Worm (Caenorhabditis elegans): Measurements from ENCODE around the gene str-8.
"Not testable (repeated sequence)": the region's sequence is repeated elsewhere in the genome, so short reads cannot be mapped to it uniquely, and the experiment has no call there.

Gene str-8

ce11 chrV:15782494-15782893 is 27.7 kb downstream of the str-8 start, which contains the start of gene T26E4.3:
Gene T26E4.3, plus strand, starts transcription at chrV:15782794.
- TF ChIP-seq ceh-44 (GFP tag; IDR thresholded peaks at IDR 0.05), result no peak
- no peak for TF ChIP-seq F37D6.2 (tag; optimal IDR thresholded peaks at IDR 0.05)
- TF ChIP-seq ctbp-1 (GFP tag; IDR thresholded peaks at IDR 0.05), result no peak
- no peak for TF ChIP-seq rbr-2 (tag; optimal IDR thresholded peaks at IDR 0.05)
- TF ChIP-seq ceh-20 (GFP tag; IDR thresholded peaks at IDR 0.05), result no peak
- TF ChIP-seq dmd-6 (GFP tag; IDR thresholded peaks at IDR 0.05), result no peak
- no peak for TF ChIP-seq unc-62 (GFP tag; optimal IDR thresholded peaks at IDR 0.05 in 1 of 2)
- no peak for TF ChIP-seq unc-62 (tag; optimal IDR thresholded peaks at IDR 0.05)
- no peak for TF ChIP-seq F49E8.2 (tag; optimal IDR thresholded peaks at IDR 0.05; ENCODE audit: borderline replicate concordance)
- TF ChIP-seq set-16 (GFP tag; IDR thresholded peaks at IDR 0.05), result no peak
- no peak for TF ChIP-seq hlh-30 (tag; optimal IDR thresholded peaks at IDR 0.05; ENCODE audit: insufficient read depth)
- TF ChIP-seq lsy-2 (tag; optimal IDR thresholded peaks at IDR 0.05), result no peak
- no peak for TF ChIP-seq pqm-1 (tag; optimal IDR thresholded peaks at IDR 0.05)

ce11 chrV:15792409-15792808 is 37.6 kb downstream of the str-8 start, which contains the start of gene T26E4.4:
Gene T26E4.4, minus strand, starts transcription at chrV:15792509.
- peak; percentile 12 for TF ChIP-seq aha-1 (tag)
- TF ChIP-seq madf-5 (GFP tag; IDR thresholded peaks at IDR 0.05), result no peak

ce11 chrV:15793270-15793669 is 38.4 kb downstream of the str-8 start, which contains the start of gene T26E4.7:
Gene T26E4.7, plus strand, starts transcription at chrV:15793570.
- TF ChIP-seq egl-43 (GFP tag; IDR thresholded peaks at IDR 0.05) (no peak), arid-1 (GFP tag; conservative IDR thresholded peaks at IDR 0.05) (no peak)

DNA sequence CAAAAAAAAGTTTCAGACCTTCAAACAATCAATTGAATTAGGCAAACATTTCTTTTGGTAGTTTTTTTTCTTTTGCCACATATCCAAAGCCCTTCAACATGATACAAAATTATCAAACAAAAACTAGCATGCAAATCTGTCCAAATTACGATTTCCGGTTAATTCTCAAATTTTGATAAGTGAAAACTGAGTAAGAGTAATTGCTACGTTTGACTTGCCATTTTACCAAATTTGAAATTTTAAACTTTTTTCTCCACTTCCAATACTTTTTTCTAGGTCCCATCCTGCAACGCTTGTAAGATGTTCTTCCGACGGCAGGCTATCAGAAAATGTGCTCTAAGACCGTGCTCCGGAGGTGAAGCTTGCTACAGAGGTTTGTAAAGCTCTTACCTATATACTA is 41.3 kb downstream of the str-8 start, which contains the start of gene nhr-223:
Gene nhr-223, plus strand, starts transcription at position 301 of the 400 bp plus-strand sequence.
- TF ChIP-seq unc-62 (GFP tag; optimal IDR thresholded peaks at IDR 0.05 in 1 of 2), result peak in 1 of 2 experiments; percentile 78
- no peak for TF ChIP-seq unc-62 (tag; optimal IDR thresholded peaks at IDR 0.05)
- no peak for TF ChIP-seq cey-2 (tag; optimal IDR thresholded peaks at IDR 0.05; ENCODE audit: borderline replicate concordance, insufficient read depth)

ce11 chrV:15798108-15798507 is 43.3 kb downstream of the str-8 start, which contains the start of gene T26E4.10:
Gene T26E4.10, minus strand, starts transcription at chrV:15798208.
- TF ChIP-seq unc-62 (GFP tag; optimal IDR thresholded peaks at IDR 0.05 in 1 of 2), result peak in 1 of 2 experiments; percentile 49
- no peak for TF ChIP-seq unc-62 (tag; optimal IDR thresholded peaks at IDR 0.05)
- no peak for TF ChIP-seq tag-97 (GFP tag; IDR thresholded peaks at IDR 0.05)

ce11 chrV:15802623-15803022 is 47.8 kb downstream of the str-8 start, which contains the start of gene T26E4.9:
Gene T26E4.9, minus strand, starts transcription at chrV:15802723.
- TF ChIP-seq lin-38 (GFP tag; IDR thresholded peaks at IDR 0.05); zag-1 (tag; optimal IDR thresholded peaks at IDR 0.05); nhr-6 (tag; optimal IDR thresholded peaks at IDR 0.05): not testable (repeated sequence)

- TF ChIP-seq mdl-1 (tag; optimal IDR thresholded peaks at IDR 0.05); F10B5.3 (tag; optimal IDR thresholded peaks at IDR 0.05); F44E2.7 (GFP tag; IDR thresholded peaks at IDR 0.05): not testable (repeated sequence)
Measured at ce11 chrV:15803079-15803478, 48.2 kb downstream of the str-8 start, which contains the start of gene srd-27. Gene srd-27, plus strand, starts transcription at chrV:15803379.

ce11 chrV:15803748-15804147 is 48.9 kb downstream of the str-8 start, which contains the start of gene T26E4.18:
Gene T26E4.18, minus strand, starts transcription at chrV:15803848.
- TF ChIP-seq rbr-2 (tag; optimal IDR thresholded peaks at IDR 0.05); lin-13 (GFP tag; optimal IDR thresholded peaks at IDR 0.05); ceh-82 (tag; optimal IDR thresholded peaks at IDR 0.05): not testable (repeated sequence)
